Fruit fly (Drosophila melanogaster): ENCODE results near the gene CG15824.

The CG15824 gene

DNA sequence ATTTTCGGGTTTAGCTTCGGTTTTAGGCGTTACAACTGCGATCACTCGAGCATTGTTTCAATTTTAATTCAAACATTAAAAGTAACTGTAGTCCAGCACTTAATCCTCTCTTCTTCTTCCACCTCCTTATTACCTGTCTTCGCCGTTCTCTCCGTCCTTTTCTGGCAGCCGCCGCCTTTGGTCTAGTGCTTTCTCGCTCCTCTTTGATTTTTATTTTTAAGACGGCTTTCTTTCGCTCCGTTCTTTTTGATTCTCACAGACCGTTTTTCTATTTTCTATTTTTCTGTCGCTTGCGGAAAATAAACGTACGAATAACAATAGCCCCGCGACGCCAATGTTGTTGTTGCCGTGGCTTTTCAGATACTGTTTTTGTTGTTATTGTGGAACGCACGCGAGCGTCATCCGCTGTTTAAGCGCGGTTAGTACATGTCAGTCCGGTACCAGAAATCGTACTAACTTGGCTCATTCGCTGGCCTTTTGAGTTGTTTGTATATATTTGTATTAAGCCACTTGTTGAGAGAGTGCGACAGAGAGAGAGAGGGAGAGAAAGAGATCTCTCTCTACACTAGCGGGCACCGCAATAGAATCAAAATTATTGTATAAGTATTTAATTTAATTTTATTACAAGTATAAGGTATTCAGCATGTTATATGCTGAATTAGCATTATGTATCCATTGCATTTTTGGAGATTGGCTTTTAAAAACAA lies 16.9 kb downstream of the CG15824 start, which contains the start of gene aru (continued):
- no peak for TF ChIP-seq Camta (GFP tag; optimal IDR thresholded peaks at IDR 0.05)
- 0 out of 2 replicates have a peak, but pooled peaks have one; percentile 16 for TF ChIP-seq bbx (GFP tag; IDR thresholded peaks at IDR 0.05; ENCODE audit: partially characterized antibody)
- TF ChIP-seq CG10366 (GFP tag; IDR thresholded peaks at IDR 0.05), result no peak
- TF ChIP-seq zfh1 (GFP tag; IDR thresholded peaks at IDR 0.05), result no peak
- no peak for TF ChIP-seq Ravus (GFP tag; IDR thresholded peaks at IDR 0.05)
- peak; percentile 34 for TF ChIP-seq CG13424 (tag; optimal IDR thresholded peaks at IDR 0.05)
- no peak for TF ChIP-seq CG4282 (GFP tag; optimal IDR thresholded peaks at IDR 0.05)
- TF ChIP-seq CG30431 (GFP tag; optimal IDR thresholded peaks at IDR 0.05), result no peak
- TF ChIP-seq Lhr (GFP tag; optimal IDR thresholded peaks at IDR 0.05), result no peak
- no peak for TF ChIP-seq CG17612 (GFP tag; IDR thresholded peaks at IDR 0.05)
- peak; percentile 0 for TF ChIP-seq CG12071 (GFP tag; optimal IDR thresholded peaks at IDR 0.05)
- TF ChIP-seq eyg (GFP tag; optimal IDR thresholded peaks at IDR 0.05), result no peak
- TF ChIP-seq z (GFP tag; IDR thresholded peaks at IDR 0.05), result peak; percentile 87
- no peak for TF ChIP-seq CG9817 (tag; optimal IDR thresholded peaks at IDR 0.05)
- TF ChIP-seq prd (optimal IDR thresholded peaks at IDR 0.05), result no peak
- 0 out of 3 replicates have a peak, but pooled peaks have one; percentile 15 for TF ChIP-seq prd (GFP tag; IDR thresholded peaks at IDR 0.05)
- peak; percentile 46 for TF ChIP-seq tap (tag; optimal IDR thresholded peaks at IDR 0.05)
- TF ChIP-seq CG11085 (GFP tag; IDR thresholded peaks at IDR 0.05), result no peak
- peak; percentile 60 for TF ChIP-seq CG7987 (GFP tag; optimal IDR thresholded peaks at IDR 0.05)
- no peak for TF ChIP-seq fru (optimal IDR thresholded peaks at IDR 0.05)
- no peak for TF ChIP-seq pb (GFP tag; optimal IDR thresholded peaks at IDR 0.05)
- peak; percentile 16; the same call in 1 of the 2 replicates for TF ChIP-seq CG14014 (GFP tag; IDR thresholded peaks at IDR 0.05)

DNA sequence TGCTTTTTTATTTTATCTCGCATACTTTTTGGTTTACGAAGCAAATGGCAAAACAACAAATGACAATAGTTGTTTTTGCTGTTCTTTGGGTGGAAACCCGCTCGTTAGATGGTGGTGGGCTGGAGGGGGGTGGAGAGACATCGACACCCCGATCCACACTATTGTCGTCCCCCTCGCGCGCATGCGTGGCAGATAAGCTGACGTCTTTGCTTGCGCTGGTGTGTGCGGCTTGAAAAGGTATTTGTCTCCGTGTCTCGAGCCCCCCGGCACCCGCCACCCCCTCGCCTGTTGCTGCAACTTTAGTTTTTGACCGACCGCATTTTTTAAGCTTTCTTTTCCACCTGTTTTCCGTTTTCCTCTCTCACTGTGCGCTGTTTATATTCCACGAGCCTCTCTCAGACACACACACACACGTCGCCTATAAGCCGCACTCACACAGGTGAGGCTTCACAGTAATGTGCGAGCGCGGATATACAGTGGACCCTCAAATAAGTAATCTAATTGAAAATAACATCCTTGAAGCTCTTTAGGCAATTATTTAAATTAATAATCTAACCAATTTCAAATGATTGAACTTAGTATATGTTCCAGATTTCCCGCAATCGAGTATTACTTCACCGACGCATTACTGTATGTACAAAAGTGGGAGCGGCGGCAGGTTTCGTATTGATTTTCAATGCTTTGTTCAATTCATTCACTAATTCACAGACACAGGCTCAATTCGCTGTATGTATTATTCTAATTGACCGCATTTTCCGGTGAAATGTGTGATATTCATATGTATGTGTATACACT lies 17.8 kb downstream of the CG15824 start:
- TF ChIP-seq gcm (GFP tag; optimal IDR thresholded peaks at IDR 0.05) (peak; percentile 85), yki (optimal IDR thresholded peaks at IDR 0.05) (no peak), wek (GFP tag; optimal IDR thresholded peaks at IDR 0.05) (peak; percentile 82), Fer3 (tag; optimal IDR thresholded peaks at IDR 0.05) (peak; percentile 95), CG6791 (GFP tag; IDR thresholded peaks at IDR 0.05; ENCODE audit: partially characterized antibody) (no peak), CG7928 (GFP tag; optimal IDR thresholded peaks at IDR 0.05) (peak; percentile 65), ash1 (GFP tag; optimal IDR thresholded peaks at IDR 0.05) (peak; percentile 6), CG2116 (GFP tag; optimal IDR thresholded peaks at IDR 0.05) (peak; percentile 37), CG4730 (GFP tag; IDR thresholded peaks at IDR 0.05) (peak; percentile 93), CrebB (tag; optimal IDR thresholded peaks at IDR 0.05) (peak; percentile 89), dmrt99B (tag; optimal IDR thresholded peaks at IDR 0.05) (peak; percentile 95), toy (GFP tag; IDR thresholded peaks at IDR 0.05) (peak; percentile 90), Hr51 (GFP tag; optimal IDR thresholded peaks at IDR 0.05) (peak; percentile 87 to 93), CG17186 (GFP tag; optimal IDR thresholded peaks at IDR 0.05) (peak; percentile 2), mirr (GFP tag; optimal IDR thresholded peaks at IDR 0.05) (peak; percentile 91), CG9817 (tag; optimal IDR thresholded peaks at IDR 0.05) (peak; percentile 96), CG6813 (GFP tag; optimal IDR thresholded peaks at IDR 0.05) (peak; percentile 91), tx (GFP tag; optimal IDR thresholded peaks at IDR 0.05) (peak; percentile 79), HLH54F (GFP tag; optimal IDR thresholded peaks at IDR 0.05) (peak; percentile 93), klu (GFP tag; IDR thresholded peaks at IDR 0.05) (peak; percentile 88), mam (GFP tag; optimal IDR thresholded peaks at IDR 0.05) (peak; percentile 95), CG4282 (GFP tag; optimal IDR thresholded peaks at IDR 0.05) (peak; percentile 32), az2 (GFP tag; optimal IDR thresholded peaks at IDR 0.05) (peak; percentile 92), Ets97D (GFP tag; optimal IDR thresholded peaks at IDR 0.05) (peak; percentile 69), CG15269 (tag; optimal IDR thresholded peaks at IDR 0.05) (peak; percentile 96), Lim3 (GFP tag; IDR thresholded peaks at IDR 0.05) (peak; percentile 79), dpn (GFP tag; optimal IDR thresholded peaks at IDR 0.05) (peak; percentile 90 to 93), CG31365 (tag; optimal IDR thresholded peaks at IDR 0.05) (peak; percentile 81)
